Fruit fly (Drosophila melanogaster): ENCODE data around the gene CG9471.

DNA sequence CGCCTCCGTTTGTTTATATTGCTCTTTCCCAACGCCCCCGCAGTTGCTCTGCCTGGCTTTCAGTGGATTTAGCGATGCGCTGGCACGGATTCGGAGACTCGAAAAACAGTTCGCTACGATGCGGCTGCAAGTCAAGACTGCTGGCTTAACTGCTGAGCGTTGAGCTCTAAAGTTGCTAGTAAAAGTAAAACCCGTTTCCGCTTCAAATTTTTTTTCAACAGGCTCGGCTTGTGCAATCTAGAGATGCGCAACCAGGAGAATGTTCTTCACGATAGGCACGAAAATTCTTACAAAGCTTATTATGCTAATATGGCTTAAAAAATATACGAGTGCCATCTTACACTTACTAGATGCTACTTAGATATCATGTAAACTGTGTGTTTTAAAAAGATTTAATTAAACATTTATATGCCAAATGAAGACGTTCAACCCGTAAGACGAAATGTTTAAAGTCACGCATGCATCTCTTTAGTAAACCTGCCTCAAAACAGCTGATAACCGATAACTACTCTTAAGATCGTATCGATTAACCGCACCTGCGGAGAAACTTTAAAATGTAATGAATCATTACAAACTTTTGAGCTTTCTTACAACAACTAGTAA is 24.0 kb downstream of the CG9471 start, which contains the start of gene CG12948:
- TF ChIP-seq CG11762 (GFP tag; optimal IDR thresholded peaks at IDR 0.05; ENCODE audit: insufficient read depth): no peak
- TF ChIP-seq CG1621 (tag; optimal IDR thresholded peaks at IDR 0.05): peak; percentile 50
- TF ChIP-seq CG31627 (GFP tag; optimal IDR thresholded peaks at IDR 0.05): peak; percentile 60
- no peak for TF ChIP-seq CG6276 (GFP tag; optimal IDR thresholded peaks at IDR 0.05)
- TF ChIP-seq esn (GFP tag; optimal IDR thresholded peaks at IDR 0.05): peak; percentile 80

Measured in whole organism, prepupa.